Worm (Caenorhabditis elegans) whole organism, L4 larva: Measurements from ENCODE around the gene F48F7.6.
A peak's percentile ranks its signal among the peaks of the same experiment; 100 is the strongest.

Experiments
- F10B5.3 ChIP-seq: sonication (generic microtip); optimal IDR thresholded peaks from 2 replicates; lab custom pipeline; 2016; ENCODE audit warnings: mild to moderate bottlenecking, missing genetic modification characterization, missing compliant biosample characterization
- F26F4.8 ChIP-seq: fragments of 200-800 bp; sonication (Bioruptor generic); conservative IDR thresholded peaks from 2 replicates; pipeline ENCODE4 v1.3.6; 2022; ENCODE audit warnings: missing genetic modification characterization, missing compliant biosample characterization
- F44E2.7 ChIP-seq: fragments of 200-800 bp; sonication (Bioruptor generic); IDR thresholded peaks from 2 replicates; pipeline ENCODE4 v2.1.2; 2022; ENCODE audit warnings: missing genetic modification characterization, missing compliant biosample characterization
- T26A8.4 ChIP-seq: fragments of 200-800 bp; sonication (Bioruptor generic); IDR thresholded peaks from 2 replicates; pipeline ENCODE4 v1.3.6; 2022; ENCODE audit warnings: missing genetic modification characterization, missing compliant biosample characterization
- Y5F2A.4 ChIP-seq: fragments of 200-800 bp; sonication (Bioruptor generic); optimal IDR thresholded peaks from 2 replicates; lab custom pipeline; 2018; ENCODE audit warnings: mild to moderate bottlenecking, missing genetic modification characterization, missing compliant biosample characterization
- Y75B8A.6 ChIP-seq: fragments of 200-800 bp; sonication (Bioruptor generic); IDR thresholded peaks from 2 replicates; pipeline ENCODE4 v1.3.6; 2022; ENCODE audit warnings: missing genetic modification reagents, missing genetic modification characterization, missing compliant biosample characterization
- ZK337.2 ChIP-seq: fragments of 200-800 bp; sonication (Bioruptor generic); IDR thresholded peaks from 2 replicates; pipeline ENCODE4 v1.3.6; 2022; ENCODE audit warnings: missing genetic modification reagents, missing genetic modification characterization, missing compliant biosample characterization
- aha-1 ChIP-seq: fragments of 150-350 bp; peaks from one replicate; lab custom pipeline; 2014; ENCODE audit warnings: missing biosample characterization, missing genetic modification characterization
- attf-4 ChIP-seq: sonication (generic microtip); optimal IDR thresholded peaks from 3 replicates; lab custom pipeline; 2017; ENCODE audit warnings: missing biosample characterization, missing genetic modification characterization
- ceh-20 ChIP-seq: fragments of 200-800 bp; sonication (Bioruptor generic); IDR thresholded peaks from 2 replicates; pipeline ENCODE4 v1.3.6; 2022; ENCODE audit warnings: missing genetic modification reagents, missing genetic modification characterization, missing compliant biosample characterization
- ceh-44 ChIP-seq: fragments of 200-800 bp; sonication (Bioruptor generic); IDR thresholded peaks from 2 replicates; pipeline ENCODE4 v1.3.6; 2022; ENCODE audit warnings: missing genetic modification reagents, missing genetic modification characterization, missing compliant biosample characterization
- ceh-62 ChIP-seq: sonication (generic microtip); optimal IDR thresholded peaks from 2 replicates; lab custom pipeline; 2017; ENCODE audit warnings: missing biosample characterization, missing genetic modification characterization
- cey-2 ChIP-seq: sonication (generic microtip); optimal IDR thresholded peaks from 3 replicates; lab custom pipeline; 2017; ENCODE audit warnings: missing genetic modification characterization, mild to moderate bottlenecking, missing compliant biosample characterization, antibody characterized with exemption, borderline replicate concordance; ENCODE audit not compliant: insufficient read depth
- daf-12 ChIP-seq: fragments of 150-350 bp; optimal IDR thresholded peaks from 2 replicates; lab custom pipeline; 2014; ENCODE audit warnings: missing biosample characterization, missing genetic modification reagents, missing genetic modification characterization
- dmd-8 ChIP-seq: fragments of 200-800 bp; sonication (Bioruptor generic); IDR thresholded peaks from 2 replicates; pipeline ENCODE4 v1.3.6; 2022; ENCODE audit warnings: missing genetic modification characterization, missing compliant biosample characterization
- dmd-9 ChIP-seq: fragments of 200-800 bp; sonication (Bioruptor generic); IDR thresholded peaks from 2 replicates; pipeline ENCODE4 v1.3.6; 2022; ENCODE audit warnings: missing genetic modification reagents, missing genetic modification characterization, missing compliant biosample characterization
- egl-43 ChIP-seq: fragments of 200-800 bp; sonication (Bioruptor generic); IDR thresholded peaks from 2 replicates; pipeline ENCODE4 v1.3.6; 2022; ENCODE audit warnings: missing genetic modification reagents, missing genetic modification characterization, missing compliant biosample characterization
- fkh-10 ChIP-seq: fragments of 150-350 bp; optimal IDR thresholded peaks from 2 replicates; lab custom pipeline; 2014; ENCODE audit warnings: missing biosample characterization, missing genetic modification reagents, missing genetic modification characterization
- fos-1 ChIP-seq: fragments of 150-350 bp; optimal IDR thresholded peaks from 2 replicates; lab custom pipeline; 2014; ENCODE audit warnings: missing biosample characterization, missing genetic modification characterization
- hif-1 ChIP-seq, 2 experiments: sonication (generic microtip); optimal IDR thresholded peaks; 2 replicates each; lab custom pipeline; 2016 to 2017; ENCODE audit warnings: missing compliant biosample characterization in 2 of 2, missing genetic modification characterization in 2 of 2, missing genetic modification reagents in 2 of 2, missing genotype in 2 of 2, mild to moderate bottlenecking in 1 of 2
- lim-7 ChIP-seq: fragments of 200-800 bp; sonication (Bioruptor generic); IDR thresholded peaks from 2 replicates; pipeline ENCODE4 v1.3.6; 2022; ENCODE audit warnings: missing genetic modification characterization, missing compliant biosample characterization
- lsy-2 ChIP-seq, 2 experiments: fragments of 150-350 bp in 1 of 2; sonication (generic microtip) in 1 of 2; optimal IDR thresholded peaks; 2 replicates each; lab custom pipeline; 2014 to 2017; ENCODE audit warnings: missing biosample characterization in 2 of 2, missing genetic modification characterization in 2 of 2
- madf-9 ChIP-seq: fragments of 200-800 bp; sonication (Bioruptor generic); conservative IDR thresholded peaks from 2 replicates; pipeline ENCODE4 v1.3.6; 2022; ENCODE audit warnings: missing genetic modification reagents, missing genetic modification characterization, missing compliant biosample characterization
- mep-1 ChIP-seq: fragments of 150-350 bp; sonication (generic microtip); optimal IDR thresholded peaks from 3 replicates; lab custom pipeline; 2014; ENCODE audit warnings: missing biosample characterization, missing genetic modification characterization
- mes-2 ChIP-seq: sonication (generic microtip); optimal IDR thresholded peaks from 2 replicates; lab custom pipeline; 2016; ENCODE audit warnings: missing genotype, mild to moderate bottlenecking, missing genetic modification characterization, missing compliant biosample characterization; ENCODE audit not compliant: poor library complexity, severe bottlenecking
- mxl-2 ChIP-seq: fragments of 200-800 bp; sonication (Bioruptor generic); conservative IDR thresholded peaks from 2 replicates; pipeline ENCODE4 v1.3.6; 2022; ENCODE audit warnings: missing genetic modification reagents, missing genetic modification characterization, missing compliant biosample characterization
- mxl-3 ChIP-seq: fragments of 200-800 bp; sonication (Bioruptor generic); optimal IDR thresholded peaks from 2 replicates; lab custom pipeline; 2018; ENCODE audit warnings: mild to moderate bottlenecking, missing genetic modification characterization, missing compliant biosample characterization
- nhr-102 ChIP-seq: sonication (generic microtip); optimal IDR thresholded peaks from 2 replicates; lab custom pipeline; 2016; ENCODE audit warnings: mild to moderate bottlenecking, missing genetic modification characterization, moderate library complexity, missing compliant biosample characterization
- nhr-11 ChIP-seq: fragments of 150-350 bp; optimal IDR thresholded peaks from 2 replicates; lab custom pipeline; 2014; ENCODE audit warnings: missing biosample characterization, missing genetic modification characterization
- nhr-111 ChIP-seq: fragments of 200-800 bp; sonication (Bioruptor generic); optimal IDR thresholded peaks from 2 replicates; lab custom pipeline; 2018; ENCODE audit warnings: mild to moderate bottlenecking, missing genetic modification characterization, missing compliant biosample characterization
- nhr-237 ChIP-seq: sonication (generic microtip); optimal IDR thresholded peaks from 2 replicates; lab custom pipeline; 2017; ENCODE audit warnings: missing biosample characterization, missing genetic modification characterization
- nhr-41 ChIP-seq: fragments of 200-800 bp; sonication (Bioruptor generic); IDR thresholded peaks from 2 replicates; pipeline ENCODE4 v1.3.6; 2022; ENCODE audit warnings: missing genetic modification reagents, missing genetic modification characterization, missing compliant biosample characterization
- nhr-48 ChIP-seq: sonication (generic microtip); optimal IDR thresholded peaks from 2 replicates; lab custom pipeline; 2016; ENCODE audit warnings: mild to moderate bottlenecking, missing genetic modification characterization, missing compliant biosample characterization
- nhr-6 ChIP-seq: fragments of 150-350 bp; optimal IDR thresholded peaks from 2 replicates; lab custom pipeline; 2014; ENCODE audit warnings: missing biosample characterization, missing genetic modification characterization
- nhr-76 ChIP-seq: fragments of 150-350 bp; optimal IDR thresholded peaks from 2 replicates; lab custom pipeline; 2014; ENCODE audit warnings: missing biosample characterization, missing genetic modification characterization
- pha-4 ChIP-seq, 2 experiments: fragments of 150-350 bp in 1 of 2; fragments of 200-800 bp in 1 of 2; sonication (Bioruptor generic) in 1 of 2; IDR thresholded peaks in 1 of 2; optimal IDR thresholded peaks in 1 of 2; 2 replicates each; pipeline versions ENCODE4 v1.3.6 to Lab custom; 2014 to 2022; ENCODE audit warnings: missing genetic modification characterization in 2 of 2, missing genetic modification reagents in 2 of 2, missing biosample characterization in 1 of 2, missing compliant biosample characterization in 1 of 2
- php-3 ChIP-seq: fragments of 200-800 bp; sonication (Bioruptor generic); IDR thresholded peaks from 2 replicates; pipeline ENCODE4 v1.3.6; 2022; ENCODE audit warnings: missing genetic modification reagents, missing genetic modification characterization, missing compliant biosample characterization
- pqm-1 ChIP-seq: sonication (generic microtip); optimal IDR thresholded peaks from 2 replicates; lab custom pipeline; 2017; ENCODE audit warnings: missing biosample characterization, missing genetic modification characterization
- rbr-2 ChIP-seq: sonication (generic microtip); optimal IDR thresholded peaks from 2 replicates; lab custom pipeline; 2016; ENCODE audit warnings: missing genotype, missing genetic modification characterization, missing compliant biosample characterization
- saeg-2 ChIP-seq: fragments of 200-800 bp; sonication (Bioruptor generic); IDR thresholded peaks from 2 replicates; pipeline ENCODE4 v1.3.6; 2022; ENCODE audit warnings: missing genetic modification reagents, missing genetic modification characterization, missing compliant biosample characterization
- sdz-12 ChIP-seq: fragments of 200-800 bp; sonication (Bioruptor generic); optimal IDR thresholded peaks from 2 replicates; lab custom pipeline; 2018; ENCODE audit warnings: mild to moderate bottlenecking, missing genetic modification characterization, missing compliant biosample characterization
- set-16 ChIP-seq: fragments of 200-800 bp; sonication (Bioruptor generic); IDR thresholded peaks from 2 replicates; pipeline ENCODE4 v1.3.6; 2022; ENCODE audit warnings: missing genetic modification reagents, missing genetic modification characterization, missing compliant biosample characterization
- snpc-1.2 ChIP-seq: fragments of 200-800 bp; sonication (Bioruptor generic); IDR thresholded peaks from 2 replicates; pipeline ENCODE4 v1.3.6; 2022; ENCODE audit warnings: missing genetic modification reagents, missing genetic modification characterization, missing compliant biosample characterization
- snpc-4 ChIP-seq: fragments of 150-350 bp; optimal IDR thresholded peaks from 2 replicates; lab custom pipeline; 2014; ENCODE audit warnings: missing biosample characterization, missing genetic modification characterization
- spr-3 ChIP-seq: fragments of 200-800 bp; sonication (Bioruptor generic); optimal IDR thresholded peaks from 2 replicates; lab custom pipeline; 2018; ENCODE audit warnings: mild to moderate bottlenecking, missing genetic modification characterization, missing compliant biosample characterization
- unc-39 ChIP-seq: sonication (generic microtip); optimal IDR thresholded peaks from 2 replicates; lab custom pipeline; 2017; ENCODE audit warnings: missing biosample characterization, missing genetic modification characterization
- unc-62 ChIP-seq, 3 experiments: fragments of 150-350 bp in 1 of 3; sonication (generic microtip); optimal IDR thresholded peaks in 2 of 3; peaks in 1 of 3; 1 replicate in 1 of 3; 2 replicates in 2 of 3; lab custom pipeline; 2014 to 2017; ENCODE audit warnings: missing biosample characterization in 3 of 3, missing genetic modification characterization in 3 of 3, missing genetic modification reagents in 3 of 3, missing genotype in 1 of 3
- zip-11 ChIP-seq: fragments of 200-800 bp; sonication (Bioruptor generic); IDR thresholded peaks from 2 replicates; pipeline ENCODE4 v1.3.6; 2022; ENCODE audit warnings: missing genetic modification characterization, missing compliant biosample characterization
- ztf-11 ChIP-seq: fragments of 150-350 bp; optimal IDR thresholded peaks from 2 replicates; lab custom pipeline; 2014; ENCODE audit warnings: missing biosample characterization, missing genetic modification characterization
- ztf-7 ChIP-seq: fragments of 150-350 bp; optimal IDR thresholded peaks from 2 replicates; lab custom pipeline; 2014; ENCODE audit warnings: missing biosample characterization, missing genetic modification characterization

Gene F48F7.6

DNA sequence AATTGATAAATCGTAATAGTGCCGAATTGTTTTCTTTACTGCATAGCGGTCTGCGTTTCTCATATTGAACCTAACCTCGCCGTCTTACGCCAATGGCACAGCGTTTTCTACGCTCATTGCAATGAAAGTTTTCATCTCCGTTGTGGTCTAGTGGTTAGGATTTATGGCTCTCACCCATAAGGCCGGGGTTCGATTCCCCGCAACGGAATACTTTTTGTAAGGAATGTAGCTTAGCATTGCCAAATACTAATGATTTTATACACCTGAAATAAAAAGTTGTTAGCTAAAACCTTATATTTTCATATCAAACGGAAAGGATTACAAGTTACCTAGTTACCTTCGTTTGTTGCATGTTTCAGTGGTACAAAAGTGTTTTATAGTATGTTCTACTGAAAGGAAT, 38.2 kb downstream of the F48F7.6 start (continued):
- TF ChIP-seq snpc-1.2 (GFP tag; lab: Robert Waterston, UW) (peak; percentile 90), Y5F2A.4 (GFP tag; lab: Kevin White, UChicago) (peak; percentile 68), dmd-8 (peak; percentile 91), nhr-11 (tag; lab: Kevin White, UChicago) (peak; percentile 79), set-16 (GFP tag; lab: Robert Waterston, UW) (no peak), nhr-6 (tag; lab: Kevin White, UChicago) (peak; percentile 27), unc-62 (GFP tag; optimal IDR thresholded peaks at IDR 0.05 in 1 of 2; lab: Kevin White, UChicago) (peak in 1 of 2 experiments; percentile 92), unc-62 (tag; optimal IDR thresholded peaks at IDR 0.05; lab: Kevin White, UChicago) (no peak), sdz-12 (peak; percentile 28), unc-39 (no peak), aha-1 (peak; percentile 90), mxl-2 (GFP tag; lab: Robert Waterston, UW) (0 out of 2 replicates have a peak, but pooled peaks have one; percentile 58), snpc-4 (tag; lab: Kevin White, UChicago) (no peak), fos-1 (tag; lab: Kevin White, UChicago) (no peak), ztf-11 (tag; lab: Kevin White, UChicago) (no peak), php-3 (GFP tag; lab: Robert Waterston, UW) (peak; percentile 81), cey-2 (tag; lab: Kevin White, UChicago) (no peak), lim-7 (GFP tag; lab: Robert Waterston, UW) (no peak; the same call in none of the 2 replicates), attf-4 (tag; lab: Kevin White, UChicago) (no peak), F44E2.7 (GFP tag; lab: Robert Waterston, UW) (peak; percentile 87; the same call in 1 of the 2 replicates), zip-11 (GFP tag; lab: Robert Waterston, UW) (peak; percentile 60; the same call in 1 of the 2 replicates), saeg-2 (GFP tag; lab: Robert Waterston, UW) (no peak), F26F4.8 (GFP tag; lab: Robert Waterston, UW) (no peak), rbr-2 (tag; lab: Kevin White, UChicago) (peak; percentile 72), ceh-44 (GFP tag; lab: Robert Waterston, UW) (no peak), nhr-111 (GFP tag; lab: Kevin White, UChicago) (no peak), egl-43 (GFP tag; lab: Robert Waterston, UW) (peak; percentile 91), hif-1 (tag; optimal IDR thresholded peaks at IDR 0.05; lab: Kevin White, UChicago) (peak in 1 of 2 experiments; percentile 59), lsy-2 (tag; optimal IDR thresholded peaks at IDR 0.05; lab: Kevin White, UChicago) (peak in 1 of 2 experiments; percentile 56), mxl-3 (GFP tag; lab: Kevin White, UChicago) (peak; percentile 41), nhr-76 (tag; lab: Kevin White, UChicago) (no peak), Y75B8A.6 (GFP tag; lab: Robert Waterston, UW) (0 out of 2 replicates have a peak, but pooled peaks have one; percentile 52), nhr-102 (tag; lab: Kevin White, UChicago) (peak; percentile 84), F10B5.3 (tag; lab: Kevin White, UChicago) (peak; percentile 46), mes-2 (peak; percentile 85), daf-12 (tag; lab: Kevin White, UChicago) (no peak), ztf-7 (tag; lab: Kevin White, UChicago) (peak; percentile 82), nhr-48 (tag; lab: Kevin White, UChicago) (peak; percentile 65), mep-1 (tag; lab: Kevin White, UChicago) (peak; percentile 90), ceh-62 (tag; lab: Kevin White, UChicago) (no peak), ceh-20 (GFP tag; lab: Robert Waterston, UW) (peak; percentile 84), nhr-41 (GFP tag; lab: Robert Waterston, UW) (peak; percentile 84; the same call in 1 of the 2 replicates), nhr-237 (no peak), pha-4 (GFP tag; IDR thresholded peaks at IDR 0.05; lab: Robert Waterston, UW) (peak; percentile 88), pha-4 (tag; optimal IDR thresholded peaks at IDR 0.05; lab: Kevin White, UChicago) (peak; percentile 42), dmd-9 (GFP tag; lab: Robert Waterston, UW) (0 out of 2 replicates have a peak, but pooled peaks have one; percentile 57), madf-9 (peak; percentile 36; the same call in 1 of the 2 replicates), spr-3 (no peak), pqm-1 (tag; lab: Kevin White, UChicago) (no peak), fkh-10 (GFP tag; lab: Kevin White, UChicago) (peak; percentile 53), ZK337.2 (peak; percentile 67; the same call in 1 of the 2 replicates), T26A8.4 (GFP tag; lab: Robert Waterston, UW) (peak; percentile 83)
